Worm (Caenorhabditis elegans) whole organism, midembryonic: ENCODE results near the gene F17C8.6.
A peak's percentile ranks its signal among the peaks of the same experiment; 100 is the strongest.

Source experiments
- T22C8.4 ChIP-seq: fragments of 200-800 bp; sonication (Bioruptor generic); IDR thresholded peaks from 2 replicates; pipeline ENCODE4 v1.3.6; 2022; ENCODE audit warnings: missing genetic modification characterization, missing compliant biosample characterization
- cog-1 ChIP-seq: sonication (generic microtip); optimal IDR thresholded peaks from 2 replicates; lab custom pipeline; 2016; ENCODE audit warnings: missing genetic modification characterization, missing compliant biosample characterization
- flt-1 ChIP-seq: fragments of 200-800 bp; sonication (Bioruptor generic); IDR thresholded peaks from 2 replicates; pipeline ENCODE4 v1.3.6; 2022; ENCODE audit warnings: missing genetic modification characterization, missing compliant biosample characterization
- klf-2 ChIP-seq: fragments of 200-800 bp; sonication (Bioruptor generic); conservative IDR thresholded peaks from 2 replicates; pipeline ENCODE4 v1.3.6; 2022; ENCODE audit warnings: missing genetic modification reagents, missing genetic modification characterization, missing compliant biosample characterization
- med-1 ChIP-seq: sonication (generic microtip); optimal IDR thresholded peaks from 2 replicates; lab custom pipeline; 2017; ENCODE audit warnings: missing genetic modification characterization, mild to moderate bottlenecking, missing compliant biosample characterization, antibody characterized with exemption, missing genetic modification reagents; ENCODE audit not compliant: insufficient read depth
- ref-1 ChIP-seq: fragments of 200-800 bp; sonication (Bioruptor generic); conservative IDR thresholded peaks from 2 replicates; pipeline ENCODE4 v1.3.6; 2022; ENCODE audit warnings: missing genetic modification reagents, missing genetic modification characterization, missing compliant biosample characterization
- tab-1 ChIP-seq: fragments of 200-800 bp; sonication (Bioruptor generic); IDR thresholded peaks from 2 replicates; pipeline ENCODE4 v1.3.6; 2022; ENCODE audit warnings: missing genetic modification characterization, missing compliant biosample characterization
- ztf-23 ChIP-seq: fragments of 200-800 bp; sonication (Bioruptor generic); IDR thresholded peaks from 2 replicates; pipeline ENCODE4 v1.3.6; 2022; ENCODE audit warnings: missing genetic modification reagents, missing genetic modification characterization, missing compliant biosample characterization
- ztf-29 ChIP-seq: fragments of 200-800 bp; sonication (Bioruptor generic); IDR thresholded peaks from 2 replicates; pipeline ENCODE4 v1.3.6; 2022; ENCODE audit warnings: missing genetic modification reagents, missing genetic modification characterization, missing compliant biosample characterization

F17C8.6 gene

ce11 chrIII:4739975-4740374 lies 5.9 kb downstream of the F17C8.6 start, which contains the start of gene ras-2:
Gene ras-2, minus strand, starts transcription at chrIII:4740075.
- no peak for TF ChIP-seq flt-1
- TF ChIP-seq ref-1 (GFP tag; lab: Robert Waterston, UW) = no peak
- TF ChIP-seq ztf-29 (GFP tag; lab: Robert Waterston, UW) = no peak
- no peak for TF ChIP-seq klf-2 (GFP tag; lab: Robert Waterston, UW)
- TF ChIP-seq ztf-23 (GFP tag; lab: Robert Waterston, UW) = no peak
- no peak for TF ChIP-seq cog-1 (tag; lab: Kevin White, UChicago)
- no peak for TF ChIP-seq T22C8.4
- TF ChIP-seq med-1 = no peak
- no peak for TF ChIP-seq tab-1 (GFP tag; lab: Robert Waterston, UW)

ce11 chrIII:4735443-4735842 lies 10.4 kb downstream of the F17C8.6 start, which contains the start of gene F17C8.7:
Gene F17C8.7, plus strand, starts transcription at chrIII:4735743.
- TF ChIP-seq ref-1 (GFP tag; lab: Robert Waterston, UW) (no peak), ztf-29 (GFP tag; lab: Robert Waterston, UW) (no peak), ztf-23 (GFP tag; lab: Robert Waterston, UW) (no peak), klf-2 (GFP tag; lab: Robert Waterston, UW) (no peak), T22C8.4 (no peak), med-1 (no peak), cog-1 (tag; lab: Kevin White, UChicago) (no peak), tab-1 (GFP tag; lab: Robert Waterston, UW) (no peak), flt-1 (no peak)

DNA sequence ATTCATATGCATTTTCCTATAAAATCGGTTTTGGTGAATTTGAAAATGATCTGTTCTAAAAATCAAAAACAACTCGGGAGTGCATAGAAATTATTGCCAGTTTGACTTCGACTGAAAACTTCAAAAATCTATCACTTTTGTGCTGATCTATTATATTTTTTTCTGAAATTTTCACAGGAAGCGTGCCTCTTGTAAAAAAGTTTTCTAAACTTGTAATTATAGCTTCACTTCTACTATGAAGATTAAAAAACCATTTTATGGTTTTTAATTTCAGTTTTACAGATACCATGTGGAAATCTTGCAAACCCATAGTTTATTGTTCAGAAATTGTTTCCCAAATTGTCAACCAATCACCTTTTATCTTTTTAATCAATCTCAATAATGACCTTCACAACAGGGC lies 11.8 kb downstream of the F17C8.6 start, which contains the start of gene F17C8.9:
Gene F17C8.9 (plus strand): TSS at position 301 of the 400 bp plus-strand sequence.
- no peak for TF ChIP-seq flt-1
- TF ChIP-seq tab-1 (GFP tag; lab: Robert Waterston, UW) = no peak
- TF ChIP-seq klf-2 (GFP tag; lab: Robert Waterston, UW) = no peak
- TF ChIP-seq ztf-23 (GFP tag; lab: Robert Waterston, UW) = no peak
- no peak for TF ChIP-seq T22C8.4
- TF ChIP-seq cog-1 (tag; lab: Kevin White, UChicago) = no peak
- no peak for TF ChIP-seq ref-1 (GFP tag; lab: Robert Waterston, UW)
- no peak for TF ChIP-seq ztf-29 (GFP tag; lab: Robert Waterston, UW)
- TF ChIP-seq med-1 = no peak

DNA sequence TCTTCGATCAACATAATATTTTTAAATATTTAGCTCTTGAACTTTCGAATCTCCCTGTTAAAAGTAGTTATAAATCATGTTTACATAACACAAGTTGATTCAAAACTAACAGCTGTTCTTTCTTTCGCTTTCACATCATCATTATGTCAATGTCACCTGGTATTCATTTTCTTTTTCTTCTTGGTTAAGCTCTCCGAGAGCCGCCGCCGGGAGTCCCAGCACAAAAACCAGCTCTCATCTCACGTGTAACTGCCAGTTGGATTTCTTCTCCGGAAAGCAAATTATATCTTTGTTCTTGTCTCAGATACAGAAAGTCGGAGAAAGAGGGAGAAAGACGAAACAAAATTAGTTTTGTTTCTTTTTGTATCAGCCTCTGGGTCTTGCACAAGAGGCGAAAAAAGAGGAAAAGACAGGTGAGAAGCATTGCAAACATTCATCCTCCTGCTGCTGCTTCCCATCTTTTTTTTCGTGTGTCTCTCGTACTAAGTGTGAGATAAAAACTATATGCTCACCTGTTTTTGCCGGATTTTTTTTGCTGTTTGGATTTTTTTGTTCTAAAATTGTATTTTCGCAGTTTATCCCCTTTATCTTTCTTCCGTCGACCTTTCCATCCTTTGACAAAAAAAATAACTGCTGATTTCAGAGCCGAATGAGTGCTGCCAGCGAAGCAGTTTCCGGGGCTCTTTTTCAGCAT lies 14.4 kb downstream of the F17C8.6 start, which contains the start of gene F17C8.3:
Gene F17C8.3 (plus strand): TSS at position 644 of the 694 bp plus-strand sequence.
- no peak for TF ChIP-seq flt-1
- no peak for TF ChIP-seq ztf-23 (GFP tag; lab: Robert Waterston, UW)
- no peak for TF ChIP-seq med-1
- no peak for TF ChIP-seq ref-1 (GFP tag; lab: Robert Waterston, UW)
- TF ChIP-seq tab-1 (GFP tag; lab: Robert Waterston, UW) = no peak
- TF ChIP-seq T22C8.4 = no peak
- TF ChIP-seq cog-1 (tag; lab: Kevin White, UChicago) = no peak
- TF ChIP-seq ztf-29 (GFP tag; lab: Robert Waterston, UW) = no peak

ce11 chrIII:4723922-4724321 lies 21.9 kb downstream of the F17C8.6 start:
- TF ChIP-seq flt-1 (0 out of 2 replicates have a peak, but pooled peaks have one; percentile 44), tab-1 (GFP tag; lab: Robert Waterston, UW) (no peak)

DNA sequence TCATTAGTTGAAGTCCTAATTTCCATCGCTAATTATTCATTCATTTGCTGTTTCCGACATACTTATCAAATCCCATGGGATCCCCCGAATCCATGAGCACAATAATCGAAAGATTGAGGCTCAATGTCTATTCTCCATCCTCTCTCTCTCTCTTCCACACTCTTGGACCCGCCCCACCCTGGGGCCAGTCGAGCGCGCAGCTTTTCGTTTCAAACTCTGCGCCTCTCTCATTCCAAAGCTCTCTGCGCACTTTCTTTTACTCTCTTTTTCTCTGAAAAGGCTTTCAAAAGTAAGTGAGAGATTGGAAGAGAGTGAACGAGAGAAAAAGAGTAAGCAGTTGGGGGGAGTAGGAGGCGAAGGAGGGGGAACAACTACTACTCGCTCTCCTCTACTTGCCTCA lies 24.1 kb downstream of the F17C8.6 start, which contains the start of gene acy-1:
Gene acy-1 (plus strand): TSS at position 346 of the 400 bp plus-strand sequence.
- TF ChIP-seq cog-1 (tag; lab: Kevin White, UChicago) (peak; percentile 25), T22C8.4 (no peak)

ce11 chrIII:4720620-4721227 lies 25.1 kb downstream of the F17C8.6 start, which contains the start of gene emb-5:
Gene emb-5, minus strand, starts transcription at chrIII:4720670.
- TF ChIP-seq flt-1 (0 out of 2 replicates have a peak, but pooled peaks have one; percentile 45), cog-1 (tag; lab: Kevin White, UChicago) (no peak), ref-1 (GFP tag; lab: Robert Waterston, UW) (no peak)

DNA sequence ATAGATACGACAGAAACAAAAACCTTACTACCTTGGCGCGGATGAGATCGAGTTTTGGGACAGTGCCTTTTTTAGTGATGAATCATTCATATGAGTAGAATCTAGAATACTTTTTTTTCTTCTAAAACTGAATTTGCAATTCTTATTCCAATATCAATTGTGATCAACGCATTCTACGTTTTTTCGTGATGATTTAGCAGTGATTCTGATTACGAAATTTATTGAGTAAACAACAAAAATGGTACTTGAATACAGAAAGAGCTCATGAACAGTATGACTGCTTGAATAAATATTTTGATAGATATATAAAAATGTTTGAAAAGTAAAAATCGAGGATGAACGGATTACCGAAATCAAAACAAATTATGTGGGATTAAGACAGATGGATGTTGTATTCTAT lies 30.7 kb downstream of the F17C8.6 start, which contains the start of gene him-18:
Gene him-18 (minus strand): TSS at position 101 of the 400 bp plus-strand sequence.
- TF ChIP-seq T22C8.4 (no peak), ref-1 (GFP tag; lab: Robert Waterston, UW) (no peak), cog-1 (tag; lab: Kevin White, UChicago) (no peak), klf-2 (GFP tag; lab: Robert Waterston, UW) (no peak), med-1 (no peak)

DNA sequence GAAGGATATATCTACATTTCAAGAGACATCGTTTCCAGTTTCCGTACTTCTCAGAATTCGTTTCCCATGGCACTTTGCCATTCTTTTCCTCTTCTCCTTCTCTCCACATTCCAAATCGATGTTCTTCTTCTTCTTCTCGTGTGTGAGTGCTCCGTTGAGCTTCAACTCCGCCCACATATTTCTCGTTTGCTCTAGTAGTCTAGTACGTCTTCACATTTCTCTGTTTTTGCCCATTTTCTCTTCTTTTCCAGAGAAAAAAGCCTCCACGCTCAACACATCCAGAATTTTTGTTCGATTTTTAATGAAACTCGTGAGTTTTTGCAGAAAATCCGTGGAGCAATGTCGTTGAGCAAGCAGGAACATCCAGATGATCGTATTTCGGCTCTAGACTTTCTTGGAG lies 36.9 kb downstream of the F17C8.6 start, which contains the start of gene T04A8.18:
Gene T04A8.18 (plus strand): TSS at position 301 of the 400 bp plus-strand sequence.
- no peak for TF ChIP-seq med-1
- TF ChIP-seq cog-1 (tag; lab: Kevin White, UChicago) = no peak
- no peak for TF ChIP-seq ref-1 (GFP tag; lab: Robert Waterston, UW)
- no peak for TF ChIP-seq ztf-23 (GFP tag; lab: Robert Waterston, UW)
- TF ChIP-seq ztf-29 (GFP tag; lab: Robert Waterston, UW) = no peak
- TF ChIP-seq T22C8.4 = no peak
- no peak for TF ChIP-seq flt-1
- TF ChIP-seq klf-2 (GFP tag; lab: Robert Waterston, UW) = no peak
- no peak for TF ChIP-seq tab-1 (GFP tag; lab: Robert Waterston, UW)

DNA sequence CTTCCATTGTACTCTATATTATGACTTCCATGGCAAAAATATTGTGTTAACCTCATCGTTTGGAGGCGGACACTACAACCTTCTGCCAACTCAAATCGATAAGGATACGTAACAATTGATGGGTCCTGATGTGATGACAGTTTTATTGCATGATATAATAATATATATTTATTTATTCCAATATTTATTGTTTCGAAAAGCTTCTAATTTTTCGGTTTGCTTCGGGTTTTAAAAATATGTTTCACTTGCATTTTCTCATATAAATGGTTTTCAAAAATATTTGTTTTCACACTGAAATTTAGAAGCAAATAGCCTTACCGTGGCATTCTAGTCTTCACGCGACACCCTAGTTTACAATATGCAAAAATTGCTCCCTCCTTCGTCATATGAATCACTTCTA lies 39.2 kb downstream of the F17C8.6 start, which contains the start of gene T04A8.13:
Gene T04A8.13 (plus strand): TSS at position 301 of the 400 bp plus-strand sequence.
- no peak for TF ChIP-seq med-1
- no peak for TF ChIP-seq ref-1 (GFP tag; lab: Robert Waterston, UW)
- no peak for TF ChIP-seq ztf-23 (GFP tag; lab: Robert Waterston, UW)
- no peak for TF ChIP-seq klf-2 (GFP tag; lab: Robert Waterston, UW)
